Fruit fly (Drosophila melanogaster) whole organism, embryonic: ENCODE data around the gene CG17343.

Source experiments
- CG10366 ChIP-seq: fragments of 200-800 bp; sonication (Bioruptor generic); IDR thresholded peaks from 2 replicates; pipeline ENCODE4 v1.3.6; 2022; ENCODE audit warnings: missing biosample characterization, missing genetic modification characterization
- CG14710 ChIP-seq: fragments of 200-800 bp; sonication (Bioruptor generic); optimal IDR thresholded peaks from 3 replicates; lab custom pipeline; 2019; ENCODE audit warnings: missing biosample characterization, mild to moderate bottlenecking, missing genetic modification characterization, moderate library complexity
- CG15514 ChIP-seq: fragments of 200-800 bp; sonication (Bioruptor generic); optimal IDR thresholded peaks from 3 replicates; lab custom pipeline; 2017; ENCODE audit warnings: missing biosample characterization, missing genetic modification characterization, mild to moderate bottlenecking, moderate library complexity, missing genetic modification reagents
- CG42726 ChIP-seq: fragments of 200-800 bp; sonication (Bioruptor generic); IDR thresholded peaks from 2 replicates; pipeline ENCODE4 v1.3.6; 2022; ENCODE audit warnings: missing biosample characterization, missing genetic modification characterization; ENCODE audit not compliant: partially characterized antibody
- CG8281 ChIP-seq: fragments of 200-800 bp; sonication (Bioruptor generic); optimal IDR thresholded peaks from 2 replicates; lab custom pipeline; 2018; ENCODE audit warnings: missing biosample characterization, mild to moderate bottlenecking, missing genetic modification characterization, moderate library complexity
- Hand ChIP-seq: fragments of 200-800 bp; sonication (Bioruptor generic); optimal IDR thresholded peaks from 2 replicates; lab custom pipeline; 2017; ENCODE audit warnings: mild to moderate bottlenecking, missing biosample characterization, missing genetic modification reagents, missing genetic modification characterization
- Hr39 ChIP-seq: fragments of >200 bp; optimal IDR thresholded peaks from 2 replicates; lab custom pipeline; 2017

DNA sequence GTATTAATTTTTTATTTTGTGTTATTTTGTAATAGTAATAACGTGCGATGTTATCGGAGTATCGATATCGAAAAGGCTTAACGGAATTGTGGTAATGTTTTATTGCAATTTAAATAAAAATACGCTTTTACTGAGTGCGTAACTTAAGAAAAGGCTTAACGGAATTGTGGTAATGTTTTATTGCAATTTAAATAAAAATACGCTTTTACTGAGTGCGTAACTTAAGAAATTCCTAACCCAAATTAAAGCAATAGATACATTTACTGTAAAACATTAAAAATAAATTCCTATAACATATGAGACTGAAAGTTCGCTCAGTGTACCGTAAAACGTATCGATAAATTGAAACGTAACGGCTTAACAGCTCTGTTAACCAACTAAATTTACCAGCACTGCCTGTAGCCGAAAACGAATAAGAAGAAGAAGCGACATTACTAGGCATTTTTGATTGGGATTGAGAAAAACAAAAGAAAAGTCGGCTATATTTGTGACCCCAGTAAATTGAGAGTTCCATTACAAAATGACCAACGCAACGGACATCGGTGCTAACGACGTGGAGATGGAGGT lies 13.1 kb upstream of the CG17343 start, which contains the start of gene Rpn3:
- TF ChIP-seq Hand (GFP tag; lab: Kevin White, UChicago) = peak; percentile 15
- peak; percentile 67 for TF ChIP-seq CG15514 (GFP tag; lab: Kevin White, UChicago)
- no peak for TF ChIP-seq Hr39 (lab: Kevin White, UChicago)
- TF ChIP-seq CG10366 (GFP tag; lab: Robert Waterston, UW) = peak; percentile 84
- peak; percentile 87 for TF ChIP-seq CG14710
- no peak for TF ChIP-seq CG8281 (tag; lab: Kevin White, UChicago)
- TF ChIP-seq CG42726 (GFP tag; lab: Robert Waterston, UW) = no peak
